Fruit fly (Drosophila melanogaster) whole organism, embryonic: Measurements from ENCODE around the gene CG12017.
A peak's percentile ranks its signal among the peaks of the same experiment; 100 is the strongest.

ENCODE experiments used
- ATbp ChIP-seq: fragments of 200-800 bp; sonication (Bioruptor generic); optimal IDR thresholded peaks from 2 replicates; lab custom pipeline; 2017; ENCODE audit warnings: missing biosample characterization, mild to moderate bottlenecking, missing genetic modification characterization, missing genetic modification reagents
- Ada2b ChIP-seq: fragments of 200-800 bp; sonication (Bioruptor generic); IDR thresholded peaks from 2 replicates; pipeline ENCODE4 v1.3.6; 2022; ENCODE audit warnings: missing biosample characterization, missing genetic modification characterization
- B-H1 ChIP-seq: fragments of 200-800 bp; sonication (Bioruptor generic); IDR thresholded peaks from 3 replicates; pipeline ENCODE4 v1.3.6; 2022; ENCODE audit warnings: missing biosample characterization, missing genetic modification characterization
- BtbVII ChIP-seq: fragments of 200-800 bp; sonication (Bioruptor generic); optimal IDR thresholded peaks from 3 replicates; lab custom pipeline; 2017; ENCODE audit warnings: missing biosample characterization, mild to moderate bottlenecking, missing genetic modification characterization
- CG11398 ChIP-seq: fragments of 200-800 bp; sonication (Bioruptor generic); optimal IDR thresholded peaks from 2 replicates; lab custom pipeline; 2016; ENCODE audit warnings: missing biosample characterization, missing genetic modification characterization
- CG14710 ChIP-seq: fragments of 200-800 bp; sonication (Bioruptor generic); optimal IDR thresholded peaks from 3 replicates; lab custom pipeline; 2019; ENCODE audit warnings: missing biosample characterization, mild to moderate bottlenecking, missing genetic modification characterization, moderate library complexity
- CG16863 ChIP-seq: fragments of 200-800 bp; sonication (Bioruptor generic); optimal IDR thresholded peaks from 3 replicates; lab custom pipeline; 2016; ENCODE audit warnings: missing biosample characterization, missing genetic modification characterization
- CG17802 ChIP-seq: fragments of 200-800 bp; sonication (Bioruptor generic); optimal IDR thresholded peaks from 2 replicates; lab custom pipeline; 2018; ENCODE audit warnings: missing biosample characterization, mild to moderate bottlenecking, missing genetic modification characterization, moderate library complexity
- CG18599 ChIP-seq: fragments of 200-800 bp; sonication (Bioruptor generic); optimal IDR thresholded peaks from 3 replicates; lab custom pipeline; 2017; ENCODE audit warnings: missing biosample characterization, missing genetic modification characterization, mild to moderate bottlenecking, moderate library complexity, missing genetic modification reagents
- CG31388 ChIP-seq: fragments of 200-800 bp; sonication (Bioruptor generic); optimal IDR thresholded peaks from 2 replicates; lab custom pipeline; 2016; ENCODE audit warnings: missing biosample characterization, missing genetic modification characterization
- CG4282 ChIP-seq: fragments of 200-800 bp; sonication (Bioruptor generic); optimal IDR thresholded peaks from 2 replicates; lab custom pipeline; 2016; ENCODE audit warnings: missing biosample characterization, missing genetic modification characterization
- CG4424 ChIP-seq: fragments of 200-800 bp; sonication (Bioruptor generic); optimal IDR thresholded peaks from 3 replicates; lab custom pipeline; 2016; ENCODE audit warnings: missing biosample characterization, missing genetic modification characterization
- CG7839 ChIP-seq: fragments of 200-800 bp; sonication (Bioruptor generic); optimal IDR thresholded peaks from 3 replicates; lab custom pipeline; 2018; ENCODE audit warnings: missing biosample characterization, mild to moderate bottlenecking, missing genetic modification characterization, moderate library complexity
- CG8290 ChIP-seq, 3 experiments: fragments of 200-800 bp; sonication (Bioruptor generic); optimal IDR thresholded peaks; 2 replicates each; lab custom pipeline; 2016 to 2019; ENCODE audit warnings: missing biosample characterization in 3 of 3, missing genetic modification characterization in 3 of 3, mild to moderate bottlenecking in 2 of 3, moderate library complexity in 1 of 3
- CG9437 ChIP-seq: fragments of 200-800 bp; sonication (Bioruptor generic); optimal IDR thresholded peaks from 2 replicates; lab custom pipeline; 2018; ENCODE audit warnings: missing biosample characterization, mild to moderate bottlenecking, missing genetic modification characterization
- CG9817 ChIP-seq: fragments of 200-800 bp; sonication (Bioruptor generic); optimal IDR thresholded peaks from 2 replicates; lab custom pipeline; 2018; ENCODE audit warnings: missing biosample characterization, mild to moderate bottlenecking, missing genetic modification characterization, moderate library complexity
- CTCF ChIP-seq: fragments of 200-800 bp; sonication (Bioruptor generic); optimal IDR thresholded peaks from 2 replicates; lab custom pipeline; 2017; ENCODE audit warnings: missing biosample characterization, mild to moderate bottlenecking, missing genetic modification characterization, moderate library complexity
- Deaf1 ChIP-seq: fragments of 200-800 bp; optimal IDR thresholded peaks from 3 replicates; lab custom pipeline; 2019; ENCODE audit warnings: missing biosample characterization, mild to moderate bottlenecking, missing genetic modification characterization, moderate library complexity
- Ets97D ChIP-seq: fragments of 200-800 bp; sonication (Bioruptor generic); optimal IDR thresholded peaks from 3 replicates; lab custom pipeline; 2016; ENCODE audit warnings: missing biosample characterization, missing genetic modification characterization
- Fer3 ChIP-seq: fragments of 200-800 bp; sonication (Bioruptor generic); optimal IDR thresholded peaks from 2 replicates; lab custom pipeline; 2018; ENCODE audit warnings: missing biosample characterization, mild to moderate bottlenecking, missing genetic modification characterization, moderate library complexity
- Hey ChIP-seq: fragments of 200-800 bp; sonication (Bioruptor generic); optimal IDR thresholded peaks from 3 replicates; lab custom pipeline; 2018; ENCODE audit warnings: missing biosample characterization, mild to moderate bottlenecking, missing genetic modification characterization
- HmgD ChIP-seq: fragments of 200-800 bp; sonication (Bioruptor generic); optimal IDR thresholded peaks from 3 replicates; lab custom pipeline; 2016; ENCODE audit warnings: missing biosample characterization, missing genetic modification characterization
- Kr ChIP-seq: fragments of 200-800 bp; sonication (Bioruptor generic); optimal IDR thresholded peaks from 2 replicates; lab custom pipeline; 2017; ENCODE audit warnings: missing biosample characterization, mild to moderate bottlenecking, missing genetic modification characterization
- Lpt ChIP-seq: fragments of >200 bp; optimal IDR thresholded peaks from 2 replicates; lab custom pipeline; 2018; ENCODE audit warnings: missing biosample characterization, missing genetic modification characterization
- Meics ChIP-seq: fragments of 200-800 bp; sonication (Bioruptor generic); optimal IDR thresholded peaks from 2 replicates; lab custom pipeline; 2017; ENCODE audit warnings: missing biosample characterization, mild to moderate bottlenecking, missing genetic modification characterization
- Mes4 ChIP-seq: fragments of 200-800 bp; sonication (Bioruptor generic); optimal IDR thresholded peaks from 2 replicates; lab custom pipeline; 2016; ENCODE audit warnings: missing biosample characterization, missing genetic modification characterization
- Nf-YC ChIP-seq: fragments of 200-800 bp; optimal IDR thresholded peaks from 3 replicates; lab custom pipeline; 2019; ENCODE audit warnings: missing biosample characterization, mild to moderate bottlenecking, missing genetic modification characterization, moderate library complexity
- ash1 ChIP-seq: fragments of 200-800 bp; sonication (Bioruptor generic); optimal IDR thresholded peaks from 2 replicates; lab custom pipeline; 2018; ENCODE audit warnings: missing biosample characterization, mild to moderate bottlenecking, missing genetic modification characterization
- bbx ChIP-seq: fragments of 200-800 bp; sonication (Bioruptor generic); IDR thresholded peaks from 2 replicates; pipeline ENCODE4 v1.3.6; 2022; ENCODE audit warnings: missing biosample characterization, missing genetic modification characterization; ENCODE audit not compliant: partially characterized antibody
- bsh ChIP-seq, 2 experiments: fragments of 200-800 bp; sonication (Bioruptor generic); optimal IDR thresholded peaks; 2 replicates each; lab custom pipeline; 2017 to 2018; ENCODE audit warnings: mild to moderate bottlenecking in 2 of 2, missing biosample characterization in 2 of 2, missing genetic modification characterization in 2 of 2, moderate library complexity in 1 of 2
- cad ChIP-seq: fragments of >200 bp; optimal IDR thresholded peaks from 2 replicates; lab custom pipeline; 2017; ENCODE audit warnings: missing biosample characterization, missing genetic modification characterization
- dmrt11E ChIP-seq: fragments of 200-800 bp; sonication (Bioruptor generic); optimal IDR thresholded peaks from 3 replicates; lab custom pipeline; 2018; ENCODE audit warnings: missing biosample characterization, mild to moderate bottlenecking, missing genetic modification characterization, moderate library complexity
- ewg ChIP-seq: fragments of 200-800 bp; sonication (Bioruptor generic); optimal IDR thresholded peaks from 3 replicates; lab custom pipeline; 2017; ENCODE audit warnings: mild to moderate bottlenecking, missing biosample characterization, missing genetic modification reagents, missing genetic modification characterization
- fd102C ChIP-seq: fragments of 200-800 bp; sonication (Bioruptor generic); optimal IDR thresholded peaks from 2 replicates; lab custom pipeline; 2018; ENCODE audit warnings: missing biosample characterization, mild to moderate bottlenecking, missing genetic modification characterization, moderate library complexity
- gfzf ChIP-seq: fragments of 200-800 bp; sonication (Bioruptor generic); optimal IDR thresholded peaks from 2 replicates; lab custom pipeline; 2016; ENCODE audit warnings: missing biosample characterization, mild to moderate bottlenecking, missing genetic modification characterization, moderate library complexity
- gro ChIP-seq: fragments of 200-800 bp; sonication (Bioruptor generic); optimal IDR thresholded peaks from 2 replicates; lab custom pipeline; 2016; ENCODE audit warnings: missing biosample characterization, missing genetic modification characterization
- gsb ChIP-seq: fragments of 200-800 bp; sonication (Bioruptor generic); IDR thresholded peaks from 2 replicates; pipeline ENCODE4 v1.3.6; 2022; ENCODE audit warnings: missing biosample characterization, missing genetic modification characterization
- gsb-n ChIP-seq: fragments of 200-800 bp; sonication (Bioruptor generic); optimal IDR thresholded peaks from 3 replicates; lab custom pipeline; 2018; ENCODE audit warnings: missing biosample characterization, mild to moderate bottlenecking, missing genetic modification characterization
- h ChIP-seq: fragments of >200 bp; optimal IDR thresholded peaks from 2 replicates; lab custom pipeline; 2017
- hkb ChIP-seq, 2 experiments: fragments of 200-800 bp in 1 of 2; fragments of >200 bp in 1 of 2; sonication (Bioruptor generic) in 1 of 2; IDR thresholded peaks in 1 of 2; optimal IDR thresholded peaks in 1 of 2; 2 replicates each; pipeline versions ENCODE4 v1.3.6 to Lab custom; 2017 to 2022; ENCODE audit warnings: missing biosample characterization in 1 of 2, missing genetic modification characterization in 1 of 2
- inv ChIP-seq: fragments of 200-800 bp; sonication (Bioruptor generic); IDR thresholded peaks from 2 replicates; pipeline ENCODE4 v1.3.6; 2022; ENCODE audit warnings: missing biosample characterization, missing genetic modification characterization; ENCODE audit not compliant: partially characterized antibody
- jigr1 ChIP-seq: fragments of 200-800 bp; sonication (Bioruptor generic); IDR thresholded peaks from 3 replicates; pipeline ENCODE4 v1.3.6; 2022; ENCODE audit warnings: missing biosample characterization, missing genetic modification characterization
- jumu ChIP-seq: fragments of 200-800 bp; sonication (Bioruptor generic); optimal IDR thresholded peaks from 3 replicates; lab custom pipeline; 2016; ENCODE audit warnings: missing biosample characterization, missing genetic modification characterization
- lilli ChIP-seq: fragments of 200-800 bp; sonication (Bioruptor generic); optimal IDR thresholded peaks from 3 replicates; lab custom pipeline; 2016; ENCODE audit warnings: missing biosample characterization, missing genetic modification characterization
- onecut ChIP-seq: fragments of 200-800 bp; sonication (Bioruptor generic); IDR thresholded peaks from 2 replicates; pipeline ENCODE4 v1.3.6; 2022; ENCODE audit warnings: missing biosample characterization, missing genetic modification characterization
- otp ChIP-seq: fragments of 200-800 bp; sonication (Bioruptor generic); IDR thresholded peaks from 3 replicates; pipeline ENCODE4, ENCODE4 v1.3.6; 2022; ENCODE audit warnings: missing biosample characterization, missing genetic modification characterization
- run ChIP-seq: fragments of 200-800 bp; sonication (Bioruptor generic); optimal IDR thresholded peaks from 3 replicates; lab custom pipeline; 2018; ENCODE audit warnings: missing biosample characterization, mild to moderate bottlenecking, missing genetic modification characterization
- trem ChIP-seq: fragments of 200-800 bp; optimal IDR thresholded peaks from 3 replicates; lab custom pipeline; 2019; ENCODE audit warnings: missing biosample characterization, mild to moderate bottlenecking, missing genetic modification characterization, moderate library complexity
- zfh2 ChIP-seq: fragments of 200-800 bp; sonication (Bioruptor generic); optimal IDR thresholded peaks from 2 replicates; lab custom pipeline; 2016; ENCODE audit warnings: missing biosample characterization, missing genetic modification characterization

CG12017 gene

DNA sequence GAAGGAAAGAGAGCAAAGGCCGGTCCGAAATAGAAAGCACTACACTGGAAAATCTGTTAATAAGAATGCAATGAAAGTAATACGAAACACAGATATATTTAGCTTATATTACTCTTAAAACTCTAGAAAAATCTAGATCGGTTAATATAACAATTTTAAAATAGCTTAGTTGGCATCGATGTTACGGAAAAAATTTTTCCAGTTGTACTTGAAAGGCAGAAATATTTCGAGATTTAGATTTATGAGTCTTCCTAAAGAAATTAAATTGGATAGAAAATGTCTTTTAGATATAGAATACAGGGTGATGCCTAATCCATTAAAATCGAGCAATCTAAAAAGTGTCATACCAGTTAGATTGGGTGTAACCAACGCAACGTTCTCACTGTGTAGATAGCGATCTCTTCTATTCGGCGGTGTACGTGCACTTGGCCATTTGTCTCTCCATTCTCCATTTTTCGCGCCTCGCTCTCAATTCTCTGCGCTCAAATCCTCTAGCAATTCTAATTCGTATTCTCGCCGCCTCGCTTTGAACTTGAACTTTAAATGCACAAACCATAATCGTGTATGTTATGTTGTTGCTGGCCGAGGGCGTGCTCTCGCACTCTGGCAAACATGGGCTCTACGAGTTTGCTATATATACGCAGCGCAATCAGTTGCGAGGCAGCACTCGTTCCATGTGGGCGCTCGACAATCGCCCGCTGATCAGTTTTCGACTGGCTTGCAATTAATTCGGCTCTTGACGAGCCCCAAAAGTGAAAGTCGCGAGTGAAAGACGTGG, 29.9 kb upstream of the CG12017 start (continued):
- peak; percentile 93 for TF ChIP-seq CG18599 (GFP tag; lab: Kevin White, UChicago)
- TF ChIP-seq trem (tag; lab: Kevin White, UChicago), result peak; percentile 89
- peak; percentile 31 for TF ChIP-seq CG4282 (GFP tag; lab: Kevin White, UChicago)
- peak; percentile 88 for TF ChIP-seq gro (GFP tag; lab: Kevin White, UChicago)
- TF ChIP-seq BtbVII (GFP tag; lab: Kevin White, UChicago), result peak; percentile 91
- peak; percentile 89 for TF ChIP-seq ATbp (GFP tag; lab: Kevin White, UChicago)
- TF ChIP-seq zfh2 (GFP tag; lab: Kevin White, UChicago), result peak; percentile 95
- peak; percentile 92 to 94 for TF ChIP-seq bsh (GFP tag; optimal IDR thresholded peaks at IDR 0.05; lab: Kevin White, UChicago)
- TF ChIP-seq Ets97D (GFP tag; lab: Kevin White, UChicago), result peak; percentile 80
- TF ChIP-seq CG7839 (tag; lab: Kevin White, UChicago), result peak; percentile 96
- TF ChIP-seq Ada2b (GFP tag; lab: Robert Waterston, UW), result peak; percentile 76
- TF ChIP-seq CTCF, result peak; percentile 59
- peak; percentile 62 for TF ChIP-seq onecut (GFP tag; lab: Robert Waterston, UW)
- TF ChIP-seq gsb-n (tag; lab: Kevin White, UChicago), result peak; percentile 91
- peak; percentile 96 for TF ChIP-seq lilli (GFP tag; lab: Kevin White, UChicago)
- no peak for TF ChIP-seq gfzf
- peak; percentile 96 for TF ChIP-seq CG16863
- TF ChIP-seq run (tag; lab: Kevin White, UChicago), result peak; percentile 83
- TF ChIP-seq Meics, result peak; percentile 95
- TF ChIP-seq Deaf1 (tag; lab: Kevin White, UChicago), result peak; percentile 70
- peak; percentile 90 for TF ChIP-seq CG8290 (GFP tag; optimal IDR thresholded peaks at IDR 0.05; lab: Kevin White, UChicago)
- peak; percentile 68 to 78 for TF ChIP-seq CG8290 (tag; optimal IDR thresholded peaks at IDR 0.05; lab: Kevin White, UChicago)
- peak; percentile 81 for TF ChIP-seq Fer3 (tag; lab: Kevin White, UChicago)
- peak; percentile 67 for TF ChIP-seq gsb
- TF ChIP-seq CG17802 (tag; lab: Kevin White, UChicago), result peak; percentile 73
- peak; percentile 96 for TF ChIP-seq Mes4 (GFP tag; lab: Kevin White, UChicago)
- TF ChIP-seq CG31388 (GFP tag; lab: Kevin White, UChicago), result peak; percentile 78
- TF ChIP-seq ash1, result no peak
- peak; percentile 15 for TF ChIP-seq Kr (GFP tag; lab: Kevin White, UChicago)
- peak; percentile 93 for TF ChIP-seq jumu (GFP tag; lab: Kevin White, UChicago)
- peak; percentile 32; the same call in 1 of the 2 replicates for TF ChIP-seq bbx (GFP tag; lab: Robert Waterston, UW)
- peak; percentile 86 for TF ChIP-seq Nf-YC
- peak; percentile 96 for TF ChIP-seq CG14710 (tag; lab: Kevin White, UChicago)
- TF ChIP-seq hkb (optimal IDR thresholded peaks at IDR 0.05; lab: Kevin White, UChicago), result no peak
- peak; percentile 80 for TF ChIP-seq hkb (GFP tag; IDR thresholded peaks at IDR 0.05; lab: Robert Waterston, UW)
- no peak for TF ChIP-seq inv
- TF ChIP-seq B-H1 (GFP tag; lab: Robert Waterston, UW), result peak; percentile 71
- TF ChIP-seq HmgD (GFP tag; lab: Kevin White, UChicago), result peak; percentile 74
- peak; percentile 77 for TF ChIP-seq otp (GFP tag; lab: Robert Waterston, UW)
- peak; percentile 87 for TF ChIP-seq jigr1 (GFP tag; lab: Robert Waterston, UW)
- TF ChIP-seq CG4424, result peak; percentile 97
- peak; percentile 10 for TF ChIP-seq fd102C
- TF ChIP-seq ewg (GFP tag; lab: Kevin White, UChicago), result peak; percentile 91
- TF ChIP-seq cad (GFP tag; lab: Kevin White, UChicago), result no peak
- no peak for TF ChIP-seq Lpt
- peak; percentile 90 for TF ChIP-seq CG9817
- TF ChIP-seq dmrt11E (tag; lab: Kevin White, UChicago), result peak; percentile 93
- peak; percentile 90 for TF ChIP-seq CG11398 (GFP tag; lab: Kevin White, UChicago)
- TF ChIP-seq CG9437 (GFP tag; lab: Kevin White, UChicago), result peak; percentile 95
- peak; percentile 71 for TF ChIP-seq Hey
- TF ChIP-seq h (lab: Kevin White, UChicago), result no peak
